Worm (Caenorhabditis elegans) whole organism, L2 larva: Measurements from ENCODE around the gene C06A1.3.

Source experiments
- C34F6.9 ChIP-seq: fragments of 150-350 bp; optimal IDR thresholded peaks from 2 replicates; lab custom pipeline; 2014; ENCODE audit warnings: missing biosample characterization, missing genetic modification characterization
- ZK546.5 ChIP-seq: sonication (generic microtip); optimal IDR thresholded peaks from 2 replicates; lab custom pipeline; 2017; ENCODE audit warnings: missing biosample characterization, missing genetic modification characterization
- ama-1 ChIP-seq: fragments of 150-350 bp; optimal IDR thresholded peaks from 2 replicates; lab custom pipeline; 2018; ENCODE audit warnings: inconsistent platforms
- elt-3 ChIP-seq: sonication (generic microtip); optimal IDR thresholded peaks from 2 replicates; lab custom pipeline; 2017; ENCODE audit warnings: missing biosample characterization, missing genetic modification characterization
- lin-13 ChIP-seq: fragments of 150-350 bp; optimal IDR thresholded peaks from 2 replicates; lab custom pipeline; 2014; ENCODE audit warnings: missing biosample characterization, missing genetic modification reagents, missing genetic modification characterization
- lsy-2 ChIP-seq, 2 experiments: fragments of 150-350 bp in 1 of 2; sonication (generic microtip) in 1 of 2; optimal IDR thresholded peaks; 2 replicates each; lab custom pipeline; 2014 to 2017; ENCODE audit warnings: missing biosample characterization in 2 of 2, missing genetic modification characterization in 2 of 2
- mdl-1 ChIP-seq, 2 experiments: fragments of 150-350 bp in 1 of 2; sonication (generic microtip) in 1 of 2; optimal IDR thresholded peaks; 2 replicates each; lab custom pipeline; 2017; ENCODE audit warnings: missing biosample characterization in 2 of 2, missing genetic modification characterization in 2 of 2
- nhr-11 ChIP-seq: fragments of 150-350 bp; optimal IDR thresholded peaks from 2 replicates; lab custom pipeline; 2014; ENCODE audit warnings: missing biosample characterization, missing genetic modification characterization
- snpc-4 ChIP-seq: fragments of 150-350 bp; optimal IDR thresholded peaks from 2 replicates; lab custom pipeline; 2014; ENCODE audit warnings: missing biosample characterization, missing genetic modification characterization
- unc-55 ChIP-seq: fragments of 150-350 bp; sonication (generic microtip); optimal IDR thresholded peaks from 3 replicates; lab custom pipeline; 2014; ENCODE audit warnings: missing biosample characterization, missing genetic modification reagents, missing genetic modification characterization
- zag-1 ChIP-seq: fragments of 150-350 bp; optimal IDR thresholded peaks from 2 replicates; lab custom pipeline; 2014; ENCODE audit warnings: missing biosample characterization, missing genetic modification characterization

ce11 chrII:10550173-10550572 lies 21.9 kb upstream of the C06A1.3 start:
- TF ChIP-seq ZK546.5 (no peak), mdl-1 (tag; optimal IDR thresholded peaks at IDR 0.05; lab: Kevin White, UChicago) (peak in 1 of 2 experiments; percentile 19), ama-1 (no peak), elt-3 (tag; lab: Kevin White, UChicago) (no peak), C34F6.9 (tag; lab: Kevin White, UChicago) (no peak), lsy-2 (tag; optimal IDR thresholded peaks at IDR 0.05; lab: Kevin White, UChicago) (no peak), unc-55 (GFP tag; lab: Kevin White, UChicago) (no peak), lin-13 (GFP tag; lab: Kevin White, UChicago) (no peak), nhr-11 (no peak), snpc-4 (tag; lab: Kevin White, UChicago) (no peak), zag-1 (tag; lab: Kevin White, UChicago) (peak; percentile 4)
